Worm (Caenorhabditis elegans) whole organism, midembryonic: ENCODE data around the gene daao-1.

ENCODE experiments used
- T22C8.4 ChIP-seq: fragments of 200-800 bp; sonication (Bioruptor generic); IDR thresholded peaks from 2 replicates; pipeline ENCODE4 v1.3.6; 2022; ENCODE audit warnings: missing genetic modification characterization, missing compliant biosample characterization
- flt-1 ChIP-seq: fragments of 200-800 bp; sonication (Bioruptor generic); IDR thresholded peaks from 2 replicates; pipeline ENCODE4 v1.3.6; 2022; ENCODE audit warnings: missing genetic modification characterization, missing compliant biosample characterization
- klf-2 ChIP-seq: fragments of 200-800 bp; sonication (Bioruptor generic); conservative IDR thresholded peaks from 2 replicates; pipeline ENCODE4 v1.3.6; 2022; ENCODE audit warnings: missing genetic modification reagents, missing genetic modification characterization, missing compliant biosample characterization
- ref-1 ChIP-seq: fragments of 200-800 bp; sonication (Bioruptor generic); conservative IDR thresholded peaks from 2 replicates; pipeline ENCODE4 v1.3.6; 2022; ENCODE audit warnings: missing genetic modification reagents, missing genetic modification characterization, missing compliant biosample characterization
- ztf-23 ChIP-seq: fragments of 200-800 bp; sonication (Bioruptor generic); IDR thresholded peaks from 2 replicates; pipeline ENCODE4 v1.3.6; 2022; ENCODE audit warnings: missing genetic modification reagents, missing genetic modification characterization, missing compliant biosample characterization
- ztf-29 ChIP-seq: fragments of 200-800 bp; sonication (Bioruptor generic); IDR thresholded peaks from 2 replicates; pipeline ENCODE4 v1.3.6; 2022; ENCODE audit warnings: missing genetic modification reagents, missing genetic modification characterization, missing compliant biosample characterization

- TF ChIP-seq ztf-29 (GFP tag; lab: Robert Waterston, UW) (no peak), ref-1 (GFP tag; lab: Robert Waterston, UW) (no peak), T22C8.4 (no peak), ztf-23 (GFP tag; lab: Robert Waterston, UW) (no peak), flt-1 (GFP tag; lab: Robert Waterston, UW) (no peak), klf-2 (GFP tag; lab: Robert Waterston, UW) (no peak)
Observed at ce11 chrIV:2658733-2659132, 44.7 kb downstream of the daao-1 start.
